Worm (Caenorhabditis elegans): ENCODE measurements around the gene pgp-11.

The pgp-11 gene

ce11 chrII:8016167-8016566 lies 12.1 kb upstream of the pgp-11 start:
- TF ChIP-seq ztf-22 (GFP tag; optimal IDR thresholded peaks at IDR 0.05): peak; percentile 78
- no peak for TF ChIP-seq atf-7 (tag; optimal IDR thresholded peaks at IDR 0.05)
- TF ChIP-seq lir-1 (GFP tag; conservative IDR thresholded peaks at IDR 0.05): no peak
- no peak for TF ChIP-seq snpc-3.4 (tag; optimal IDR thresholded peaks at IDR 0.05)
- TF ChIP-seq dox-1 (GFP tag; IDR thresholded peaks at IDR 0.05): peak; percentile 37; the same call in 1 of the 2 replicates
- peak; percentile 9; the same call in 1 of the 2 replicates for TF ChIP-seq egrh-3 (GFP tag; IDR thresholded peaks at IDR 0.05)
- TF ChIP-seq lin-26 (GFP tag; IDR thresholded peaks at IDR 0.05): no peak
- peak; percentile 11; the same call in 1 of the 2 replicates for TF ChIP-seq F33H1.4 (GFP tag; IDR thresholded peaks at IDR 0.05)
- no peak for TF ChIP-seq cebp-1 (GFP tag; IDR thresholded peaks at IDR 0.05)
- peak; percentile 53 for TF ChIP-seq cebp-1 (tag; optimal IDR thresholded peaks at IDR 0.05)
- TF ChIP-seq nfyb-1 (GFP tag; IDR thresholded peaks at IDR 0.05): peak; percentile 28; the same call in 1 of the 2 replicates
- no peak for TF ChIP-seq sea-2 (GFP tag; IDR thresholded peaks at IDR 0.05)
- no peak for TF ChIP-seq F52B5.7 (tag; optimal IDR thresholded peaks at IDR 0.05)
- TF ChIP-seq C06A6.2 (GFP tag; conservative IDR thresholded peaks at IDR 0.05): 0 out of 2 replicates have a peak, but pooled peaks have one; percentile 23
- no peak for TF ChIP-seq egl-18 (GFP tag; IDR thresholded peaks at IDR 0.05)
- TF ChIP-seq lag-1 (GFP tag; IDR thresholded peaks at IDR 0.05): no peak
- TF ChIP-seq attf-6 (GFP tag; IDR thresholded peaks at IDR 0.05): no peak
- no peak for TF ChIP-seq Y67H2A.10 (GFP tag; conservative IDR thresholded peaks at IDR 0.05)
- TF ChIP-seq snpc-1.1 (tag; optimal IDR thresholded peaks at IDR 0.05; ENCODE audit: insufficient read depth): no peak
- TF ChIP-seq K11D2.4 (GFP tag; IDR thresholded peaks at IDR 0.05): 0 out of 2 replicates have a peak, but pooled peaks have one; percentile 36
- TF ChIP-seq pbrm-1 (GFP tag; IDR thresholded peaks at IDR 0.05): peak; percentile 46; the same call in 1 of the 2 replicates
- TF ChIP-seq egl-44 (GFP tag; IDR thresholded peaks at IDR 0.05): peak; percentile 32; the same call in 1 of the 2 replicates
- 0 out of 2 replicates have a peak, but pooled peaks have one; percentile 60 for TF ChIP-seq madf-3 (GFP tag; IDR thresholded peaks at IDR 0.05)
- TF ChIP-seq chd-7 (tag; optimal IDR thresholded peaks at IDR 0.05): peak; percentile 51
- peak; percentile 60 for TF ChIP-seq unc-62 (GFP tag; optimal IDR thresholded peaks at IDR 0.05)
- TF ChIP-seq Y53G8AR.9 (GFP tag; conservative IDR thresholded peaks at IDR 0.05): peak; percentile 43; the same call in 1 of the 2 replicates
- peak; percentile 49 for TF ChIP-seq mcd-1 (GFP tag; IDR thresholded peaks at IDR 0.05)

- no peak for TF ChIP-seq hlh-12 (tag; optimal IDR thresholded peaks at IDR 0.05)
- no peak for TF ChIP-seq ztf-3 (GFP tag; optimal IDR thresholded peaks at IDR 0.05)
- no peak for TF ChIP-seq attf-6 (GFP tag; IDR thresholded peaks at IDR 0.05)
- peak; percentile 92 for TF ChIP-seq snpc-3.4 (tag; optimal IDR thresholded peaks at IDR 0.05)
- TF ChIP-seq Y53F4B.3 (GFP tag; IDR thresholded peaks at IDR 0.05): no peak
- peak; percentile 16 for TF ChIP-seq ztf-18 (tag; optimal IDR thresholded peaks at IDR 0.05)
- peak; percentile 90 for TF ChIP-seq Y53G8AR.9 (GFP tag; conservative IDR thresholded peaks at IDR 0.05)
- TF ChIP-seq nhr-27 (tag; optimal IDR thresholded peaks at IDR 0.05): no peak
- TF ChIP-seq fkh-3 (tag; optimal IDR thresholded peaks at IDR 0.05): no peak
- TF ChIP-seq C17E4.6 (GFP tag; IDR thresholded peaks at IDR 0.05): peak; percentile 73; the same call in 1 of the 2 replicates
- peak; percentile 89 for TF ChIP-seq mcd-1 (GFP tag; IDR thresholded peaks at IDR 0.05)
- peak; percentile 77 for TF ChIP-seq ztf-26 (tag; optimal IDR thresholded peaks at IDR 0.05)
- TF ChIP-seq lag-1 (GFP tag; IDR thresholded peaks at IDR 0.05): 0 out of 2 replicates have a peak, but pooled peaks have one; percentile 15
- TF ChIP-seq F57C9.4 (tag; optimal IDR thresholded peaks at IDR 0.05): no peak
- peak; percentile 39; the same call in 1 of the 2 replicates for TF ChIP-seq ceh-100 (GFP tag; IDR thresholded peaks at IDR 0.05)
- TF ChIP-seq B0035.1 (tag; optimal IDR thresholded peaks at IDR 0.05): peak; percentile 4
- peak; percentile 87 for TF ChIP-seq tlf-1 (GFP tag; optimal IDR thresholded peaks at IDR 0.05)
- TF ChIP-seq madf-6 (GFP tag; IDR thresholded peaks at IDR 0.05): peak; percentile 97
- 0 out of 2 replicates have a peak, but pooled peaks have one; percentile 73 for TF ChIP-seq madf-3 (GFP tag; IDR thresholded peaks at IDR 0.05)
- peak; percentile 87 for TF ChIP-seq rcor-1 (GFP tag; IDR thresholded peaks at IDR 0.05)
- TF ChIP-seq D2030.7 (GFP tag; IDR thresholded peaks at IDR 0.05): peak; percentile 92
- TF ChIP-seq die-1 (tag; optimal IDR thresholded peaks at IDR 0.05): peak; percentile 20
- TF ChIP-seq F57A8.1 (GFP tag; optimal IDR thresholded peaks at IDR 0.05): no peak
- no peak for TF ChIP-seq atf-7 (tag; optimal IDR thresholded peaks at IDR 0.05)
- no peak for TF ChIP-seq T26A5.8 (tag; optimal IDR thresholded peaks at IDR 0.05)
- no peak for TF ChIP-seq cebp-1 (GFP tag; IDR thresholded peaks at IDR 0.05)
- TF ChIP-seq cebp-1 (tag; optimal IDR thresholded peaks at IDR 0.05): peak; percentile 63
- peak; percentile 14 for TF ChIP-seq pha-4 (tag; optimal IDR thresholded peaks at IDR 0.05)
- 0 out of 2 replicates have a peak, but pooled peaks have one; percentile 29 for TF ChIP-seq ztf-28 (GFP tag; IDR thresholded peaks at IDR 0.05)
These were observed 11.5 kb upstream of the pgp-11 start for ce11 chrII:8015483-8015938.

All from whole organism, young adult.